Worm (Caenorhabditis elegans) whole organism, midembryonic: ENCODE data around the gene attf-5.

Experiments
- T22C8.4 ChIP-seq: fragments of 200-800 bp; sonication (Bioruptor generic); IDR thresholded peaks from 2 replicates; pipeline ENCODE4 v1.3.6; 2022; ENCODE audit warnings: missing genetic modification characterization, missing compliant biosample characterization
- flt-1 ChIP-seq: fragments of 200-800 bp; sonication (Bioruptor generic); IDR thresholded peaks from 2 replicates; pipeline ENCODE4 v1.3.6; 2022; ENCODE audit warnings: missing genetic modification characterization, missing compliant biosample characterization
- klf-2 ChIP-seq: fragments of 200-800 bp; sonication (Bioruptor generic); conservative IDR thresholded peaks from 2 replicates; pipeline ENCODE4 v1.3.6; 2022; ENCODE audit warnings: missing genetic modification reagents, missing genetic modification characterization, missing compliant biosample characterization
- med-1 ChIP-seq: sonication (generic microtip); optimal IDR thresholded peaks from 2 replicates; lab custom pipeline; 2017; ENCODE audit warnings: missing genetic modification characterization, mild to moderate bottlenecking, missing compliant biosample characterization, antibody characterized with exemption, missing genetic modification reagents; ENCODE audit not compliant: insufficient read depth
- tab-1 ChIP-seq: fragments of 200-800 bp; sonication (Bioruptor generic); IDR thresholded peaks from 2 replicates; pipeline ENCODE4 v1.3.6; 2022; ENCODE audit warnings: missing genetic modification characterization, missing compliant biosample characterization
- ztf-23 ChIP-seq: fragments of 200-800 bp; sonication (Bioruptor generic); IDR thresholded peaks from 2 replicates; pipeline ENCODE4 v1.3.6; 2022; ENCODE audit warnings: missing genetic modification reagents, missing genetic modification characterization, missing compliant biosample characterization

DNA sequence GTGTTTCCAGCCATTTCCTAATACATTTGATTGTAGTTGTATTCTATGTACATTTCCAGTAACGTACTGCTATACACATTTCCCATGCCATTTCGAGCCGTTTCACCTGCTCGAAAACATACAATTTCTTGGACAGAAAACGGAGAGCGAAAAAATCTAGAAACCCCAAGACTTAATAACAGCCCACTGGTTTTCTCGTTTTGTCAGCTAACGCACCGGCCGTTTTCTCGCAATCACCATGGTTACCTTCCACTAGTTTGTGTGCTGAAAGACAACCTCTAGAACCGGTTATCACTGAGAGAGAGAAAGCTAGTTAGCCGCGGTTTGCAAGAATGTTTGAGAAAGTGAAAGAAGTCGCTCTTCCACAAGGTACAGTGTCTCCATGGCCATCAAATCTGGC lies 42.0 kb downstream of the attf-5 start:
- TF ChIP-seq flt-1 (GFP tag; lab: Robert Waterston, UW): no peak
- no peak for TF ChIP-seq tab-1 (GFP tag; lab: Robert Waterston, UW)
- no peak for TF ChIP-seq T22C8.4 (GFP tag; lab: Robert Waterston, UW)
- no peak for TF ChIP-seq klf-2 (GFP tag; lab: Robert Waterston, UW)
- TF ChIP-seq med-1 (GFP tag; lab: Kevin White, UChicago): no peak
- no peak for TF ChIP-seq ztf-23 (GFP tag; lab: Robert Waterston, UW)
